Worm (Caenorhabditis elegans) whole organism, young adult: ENCODE measurements around the gene srbc-26.

Experiments used
- B0019.2 ChIP-seq: fragments of 200-800 bp; sonication (Bioruptor generic); conservative IDR thresholded peaks from 2 replicates; pipeline ENCODE4 v1.3.6; 2022; ENCODE audit warnings: missing genetic modification reagents, missing genetic modification characterization, missing compliant biosample characterization
- B0035.1 ChIP-seq: sonication (generic microtip); optimal IDR thresholded peaks from 2 replicates; lab custom pipeline; 2016; ENCODE audit warnings: missing genetic modification characterization, mild to moderate bottlenecking, missing compliant biosample characterization, missing genotype, missing genetic modification reagents
- C06A6.2 ChIP-seq: fragments of 200-800 bp; sonication (Bioruptor generic); conservative IDR thresholded peaks from 2 replicates; pipeline ENCODE4 v1.3.6; 2022; ENCODE audit warnings: missing genetic modification characterization, missing compliant biosample characterization
- F22D6.2 ChIP-seq: sonication (generic microtip); optimal IDR thresholded peaks from 2 replicates; lab custom pipeline; 2016; ENCODE audit warnings: mild to moderate bottlenecking, missing genetic modification characterization, missing compliant biosample characterization
- F23B12.7 ChIP-seq: sonication (generic microtip); optimal IDR thresholded peaks from 2 replicates; lab custom pipeline; 2017; ENCODE audit warnings: missing genetic modification characterization, mild to moderate bottlenecking, missing compliant biosample characterization, antibody characterized with exemption, moderate library complexity; ENCODE audit not compliant: insufficient read depth
- F33H1.4 ChIP-seq: fragments of 200-800 bp; sonication (Bioruptor generic); IDR thresholded peaks from 2 replicates; pipeline ENCODE4 v1.3.6; 2022; ENCODE audit warnings: missing genetic modification reagents, missing genetic modification characterization, missing compliant biosample characterization
- F49E8.2 ChIP-seq: sonication (generic microtip); optimal IDR thresholded peaks from 3 replicates; lab custom pipeline; 2017; ENCODE audit warnings: missing genetic modification characterization, mild to moderate bottlenecking, missing compliant biosample characterization, antibody characterized with exemption, moderate library complexity; ENCODE audit not compliant: insufficient read depth
- F57A8.1 ChIP-seq: fragments of 200-800 bp; sonication (Bioruptor generic); optimal IDR thresholded peaks from 2 replicates; lab custom pipeline; 2018; ENCODE audit warnings: mild to moderate bottlenecking, missing genetic modification characterization, moderate library complexity, missing compliant biosample characterization
- F57C9.4 ChIP-seq: sonication (generic microtip); optimal IDR thresholded peaks from 2 replicates; lab custom pipeline; 2017; ENCODE audit warnings: mild to moderate bottlenecking, missing genetic modification characterization, missing compliant biosample characterization
- T07F8.4 ChIP-seq: sonication (generic microtip); optimal IDR thresholded peaks from 2 replicates; lab custom pipeline; 2016; ENCODE audit warnings: mild to moderate bottlenecking, missing genetic modification characterization, moderate library complexity, missing compliant biosample characterization
- Y53F4B.3 ChIP-seq: fragments of 200-800 bp; sonication (Bioruptor generic); IDR thresholded peaks from 2 replicates; pipeline ENCODE4 v1.3.6; 2022; ENCODE audit warnings: missing genetic modification reagents, missing genetic modification characterization, missing compliant biosample characterization
- Y67H2A.10 ChIP-seq: fragments of 200-800 bp; sonication (Bioruptor generic); conservative IDR thresholded peaks from 2 replicates; pipeline ENCODE4 v1.3.6; 2022; ENCODE audit warnings: missing genetic modification reagents, missing genetic modification characterization, missing compliant biosample characterization
- Y79H2A.3 ChIP-seq: fragments of 200-800 bp; sonication (Bioruptor generic); conservative IDR thresholded peaks from 2 replicates; pipeline ENCODE4 v1.3.6; 2022; ENCODE audit warnings: missing genetic modification reagents, missing genetic modification characterization, missing compliant biosample characterization
- ZK185.1 ChIP-seq: sonication (generic microtip); optimal IDR thresholded peaks from 2 replicates; lab custom pipeline; 2016; ENCODE audit warnings: mild to moderate bottlenecking, missing genetic modification characterization, missing compliant biosample characterization; ENCODE audit not compliant: poor library complexity, severe bottlenecking
- atf-7 ChIP-seq: sonication (generic microtip); optimal IDR thresholded peaks from 2 replicates; lab custom pipeline; 2017; ENCODE audit warnings: mild to moderate bottlenecking, missing genetic modification characterization, missing compliant biosample characterization
- ccch-3 ChIP-seq: fragments of 200-800 bp; sonication (Bioruptor generic); optimal IDR thresholded peaks from 2 replicates; lab custom pipeline; 2018; ENCODE audit warnings: mild to moderate bottlenecking, missing genetic modification characterization, missing compliant biosample characterization
- ceh-40 ChIP-seq: fragments of 200-800 bp; sonication (Bioruptor generic); IDR thresholded peaks from 2 replicates; pipeline ENCODE4 v1.3.6; 2022; ENCODE audit warnings: missing genetic modification characterization, missing compliant biosample characterization
- ceh-58 ChIP-seq: fragments of 200-800 bp; sonication (Bioruptor generic); IDR thresholded peaks from 2 replicates; pipeline ENCODE4 v1.3.6; 2022; ENCODE audit warnings: missing genetic modification characterization, missing compliant biosample characterization
- chd-7 ChIP-seq: sonication (generic microtip); optimal IDR thresholded peaks from 2 replicates; lab custom pipeline; 2016; ENCODE audit warnings: mild to moderate bottlenecking, missing genetic modification characterization, moderate library complexity, missing compliant biosample characterization
- egl-18 ChIP-seq: fragments of 200-800 bp; sonication (Bioruptor generic); IDR thresholded peaks from 2 replicates; pipeline ENCODE4 v1.3.6; 2022; ENCODE audit warnings: missing genetic modification reagents, missing genetic modification characterization, missing compliant biosample characterization
- ekl-4 ChIP-seq: fragments of 200-800 bp; sonication (Bioruptor generic); IDR thresholded peaks from 2 replicates; pipeline ENCODE4 v1.3.6; 2022; ENCODE audit warnings: missing genetic modification reagents, missing genetic modification characterization, missing compliant biosample characterization
- ets-4 ChIP-seq: fragments of 200-800 bp; sonication (Bioruptor generic); optimal IDR thresholded peaks from 2 replicates; lab custom pipeline; 2018; ENCODE audit warnings: mild to moderate bottlenecking, missing genetic modification characterization, missing compliant biosample characterization
- hlh-12 ChIP-seq: sonication (generic microtip); optimal IDR thresholded peaks from 2 replicates; lab custom pipeline; 2016; ENCODE audit warnings: missing genetic modification characterization, missing compliant biosample characterization
- let-607 ChIP-seq, 2 experiments: fragments of 200-800 bp in 1 of 2; sonication (Bioruptor generic) in 1 of 2; sonication (generic microtip) in 1 of 2; optimal IDR thresholded peaks; 2 replicates each; lab custom pipeline; 2016 to 2018; ENCODE audit warnings: mild to moderate bottlenecking in 2 of 2, missing compliant biosample characterization in 2 of 2, missing genetic modification characterization in 2 of 2, moderate library complexity in 2 of 2, missing genotype in 1 of 2
- lin-26 ChIP-seq: fragments of 200-800 bp; sonication (Bioruptor generic); IDR thresholded peaks from 2 replicates; pipeline ENCODE4 v1.3.6; 2022; ENCODE audit warnings: missing genetic modification reagents, missing genetic modification characterization, missing compliant biosample characterization
- madf-10 ChIP-seq: sonication (generic microtip); optimal IDR thresholded peaks from 2 replicates; lab custom pipeline; 2016; ENCODE audit warnings: mild to moderate bottlenecking, missing genetic modification characterization, missing compliant biosample characterization
- madf-6 ChIP-seq: fragments of 200-800 bp; sonication (Bioruptor generic); IDR thresholded peaks from 2 replicates; pipeline ENCODE4 v1.3.6; 2022; ENCODE audit warnings: missing genetic modification reagents, missing genetic modification characterization, missing compliant biosample characterization
- mel-28 ChIP-seq: sonication (generic microtip); optimal IDR thresholded peaks from 2 replicates; lab custom pipeline; 2016; ENCODE audit warnings: borderline replicate concordance, mild to moderate bottlenecking, missing genetic modification characterization, missing compliant biosample characterization
- mes-4 ChIP-seq: sonication (generic microtip); optimal IDR thresholded peaks from 2 replicates; lab custom pipeline; 2016; ENCODE audit warnings: missing genotype, missing genetic modification characterization, missing compliant biosample characterization
- nhr-120 ChIP-seq: fragments of 200-800 bp; sonication (Bioruptor generic); IDR thresholded peaks from 2 replicates; pipeline ENCODE4 v1.3.6; 2022; ENCODE audit warnings: missing genetic modification characterization, missing compliant biosample characterization
- nhr-27 ChIP-seq: fragments of 200-800 bp; sonication (Bioruptor generic); optimal IDR thresholded peaks from 2 replicates; lab custom pipeline; 2018; ENCODE audit warnings: mild to moderate bottlenecking, missing genetic modification characterization, moderate library complexity, missing compliant biosample characterization
- pha-4 ChIP-seq: fragments of 150-350 bp; sonication (generic microtip); optimal IDR thresholded peaks from 2 replicates; lab custom pipeline; 2014; ENCODE audit warnings: missing biosample characterization, missing genetic modification reagents, missing genetic modification characterization
- rec-8 ChIP-seq, 2 experiments: sonication (generic microtip); optimal IDR thresholded peaks; 2 replicates each; lab custom pipeline; 2016; ENCODE audit warnings: mild to moderate bottlenecking in 2 of 2, missing genetic modification characterization in 2 of 2, missing genetic modification reagents in 2 of 2, missing genotype in 2 of 2, missing biosample characterization in 1 of 2, missing compliant biosample characterization in 1 of 2, moderate library complexity in 1 of 2
- rpc-1 ChIP-seq, 2 experiments: fragments of 150-350 bp in 1 of 2; sonication (generic microtip) in 1 of 2; optimal IDR thresholded peaks; 2 replicates each; lab custom pipeline; 2014 to 2018; ENCODE audit warnings: missing biosample characterization in 1 of 2, missing genetic modification characterization in 1 of 2, missing genetic modification reagents in 1 of 2, missing genotype in 1 of 2
- snpc-1.1 ChIP-seq: sonication (generic microtip); optimal IDR thresholded peaks from 2 replicates; lab custom pipeline; 2017; ENCODE audit warnings: missing genetic modification characterization, mild to moderate bottlenecking, missing compliant biosample characterization, antibody characterized with exemption, moderate library complexity, missing genotype, missing genetic modification reagents; ENCODE audit not compliant: insufficient read depth
- sptf-2 ChIP-seq: fragments of 200-800 bp; sonication (Bioruptor generic); optimal IDR thresholded peaks from 2 replicates; lab custom pipeline; 2018; ENCODE audit warnings: mild to moderate bottlenecking, missing genetic modification characterization, missing compliant biosample characterization
- tbp1 ChIP-seq: fragments of 200-800 bp; sonication (Bioruptor generic); optimal IDR thresholded peaks from 2 replicates; lab custom pipeline; 2018; ENCODE audit warnings: mild to moderate bottlenecking, missing genetic modification characterization, missing compliant biosample characterization
- ztf-22 ChIP-seq: fragments of 200-800 bp; sonication (Bioruptor generic); optimal IDR thresholded peaks from 2 replicates; lab custom pipeline; 2018; ENCODE audit warnings: mild to moderate bottlenecking, missing genetic modification characterization, moderate library complexity, missing compliant biosample characterization
- ztf-25 ChIP-seq: fragments of 200-800 bp; sonication (Bioruptor generic); IDR thresholded peaks from 2 replicates; pipeline ENCODE4 v1.3.6; 2022; ENCODE audit warnings: missing genetic modification reagents, missing genetic modification characterization, missing compliant biosample characterization
- ztf-26 ChIP-seq: sonication (generic microtip); optimal IDR thresholded peaks from 2 replicates; lab custom pipeline; 2017; ENCODE audit warnings: missing genetic modification characterization, missing compliant biosample characterization
- ztf-28 ChIP-seq: fragments of 200-800 bp; sonication (Bioruptor generic); IDR thresholded peaks from 2 replicates; pipeline ENCODE4 v1.3.6; 2022; ENCODE audit warnings: missing genetic modification reagents, missing genetic modification characterization, missing compliant biosample characterization

Gene srbc-26

DNA sequence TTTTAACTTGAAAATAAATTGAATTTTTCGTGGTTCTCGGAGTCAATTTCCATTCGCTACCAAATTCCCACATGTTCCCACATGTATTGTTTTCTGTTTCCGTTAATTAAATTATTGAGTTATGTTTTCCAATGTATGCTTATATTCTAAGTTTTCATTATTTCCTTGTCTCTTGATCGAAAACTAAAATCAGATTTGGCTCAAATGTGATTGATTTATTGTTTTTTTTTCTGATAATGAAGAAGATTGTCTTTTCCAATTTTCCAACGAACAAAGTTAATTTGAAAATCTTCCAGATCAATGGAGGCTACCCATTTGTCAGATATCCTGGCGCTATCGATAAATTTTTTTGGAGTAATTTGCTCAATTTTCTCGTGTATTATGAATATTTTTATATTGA is 2.1 kb downstream of the srbc-26 start, which contains the start of gene srbc-25 (continued):
- TF ChIP-seq F33H1.4 (GFP tag; lab: Robert Waterston, UW) (no peak), T07F8.4 (tag; lab: Kevin White, UChicago) (no peak), F57A8.1 (GFP tag; lab: Kevin White, UChicago) (no peak), Y79H2A.3 (GFP tag; lab: Robert Waterston, UW) (no peak), ekl-4 (GFP tag; lab: Robert Waterston, UW) (no peak)

DNA sequence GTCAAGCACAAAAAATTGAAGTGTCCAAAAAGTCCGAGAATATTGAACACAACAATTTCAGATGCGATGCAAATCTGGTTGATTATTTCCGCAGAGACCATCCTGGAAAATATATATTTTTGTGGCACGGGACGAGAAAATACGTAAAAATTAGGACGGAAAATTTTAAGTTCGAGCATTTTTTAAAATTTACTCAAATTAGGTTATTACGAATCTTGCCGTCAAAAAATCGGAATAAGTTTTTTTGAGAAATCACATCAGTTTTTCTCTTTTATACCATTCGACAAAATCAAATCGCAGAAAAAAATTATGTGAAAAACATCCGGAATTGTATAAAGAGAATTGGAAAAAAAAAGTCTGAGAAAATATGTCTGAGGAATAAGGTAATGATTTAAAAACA is 6.3 kb downstream of the srbc-26 start, which contains the start of gene srsx-1:
Gene srsx-1, minus strand, starts transcription at position 101 of the 400 bp plus-strand sequence.
- TF ChIP-seq snpc-1.1 (tag; lab: Kevin White, UChicago) (no peak), ztf-25 (GFP tag; lab: Robert Waterston, UW) (no peak), let-607 (tag; optimal IDR thresholded peaks at IDR 0.05; lab: Kevin White, UChicago) (no peak), chd-7 (no peak), rec-8 (tag; optimal IDR thresholded peaks at IDR 0.05; lab: Kevin White, UChicago) (no peak), madf-10 (tag; lab: Kevin White, UChicago) (no peak), F57C9.4 (tag; lab: Kevin White, UChicago) (no peak), ceh-58 (GFP tag; lab: Robert Waterston, UW) (no peak), tbp1 (GFP tag; lab: Kevin White, UChicago) (no peak), nhr-27 (no peak)

DNA sequence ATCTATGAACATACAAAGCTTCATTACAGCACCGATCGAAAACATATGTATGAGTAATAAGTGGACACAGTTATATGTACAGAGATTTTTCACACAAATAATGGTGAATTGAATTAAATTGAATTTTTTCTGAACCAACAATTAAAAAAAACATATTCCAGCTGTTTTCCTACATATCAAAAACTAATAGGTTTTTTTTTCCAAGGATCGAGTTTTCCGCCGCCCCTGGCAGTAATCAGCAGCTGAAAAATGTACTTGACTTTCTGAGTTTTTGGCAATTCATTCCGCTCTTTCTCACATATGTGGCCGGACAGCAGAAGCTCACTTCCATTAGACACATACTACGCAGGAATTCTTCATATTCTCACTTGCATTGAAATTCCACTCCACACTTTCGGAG is 6.8 kb downstream of the srbc-26 start, which contains the start of gene srh-174:
Gene srh-174, plus strand, starts transcription at position 301 of the 400 bp plus-strand sequence.
- no peak for TF ChIP-seq F57C9.4 (tag; lab: Kevin White, UChicago)
- no peak for TF ChIP-seq pha-4 (tag; lab: Kevin White, UChicago)
- no peak for TF ChIP-seq ceh-58 (GFP tag; lab: Robert Waterston, UW)
- TF ChIP-seq ets-4 (GFP tag; lab: Kevin White, UChicago): no peak
- TF ChIP-seq F22D6.2 (tag; lab: Kevin White, UChicago): no peak
- no peak for TF ChIP-seq F49E8.2 (tag; lab: Kevin White, UChicago)
- TF ChIP-seq egl-18 (GFP tag; lab: Robert Waterston, UW): no peak
- no peak for TF ChIP-seq rpc-1 (optimal IDR thresholded peaks at IDR 0.05; lab: Kevin White, UChicago)
- no peak for TF ChIP-seq rpc-1 (tag; optimal IDR thresholded peaks at IDR 0.05; lab: Kevin White, UChicago)
- TF ChIP-seq Y53F4B.3: no peak
- no peak for TF ChIP-seq ceh-40
- TF ChIP-seq ztf-22 (GFP tag; lab: Kevin White, UChicago): no peak
- TF ChIP-seq madf-6 (GFP tag; lab: Robert Waterston, UW): no peak
- TF ChIP-seq ccch-3 (GFP tag; lab: Kevin White, UChicago): no peak
- no peak for TF ChIP-seq B0019.2 (GFP tag; lab: Robert Waterston, UW)

DNA sequence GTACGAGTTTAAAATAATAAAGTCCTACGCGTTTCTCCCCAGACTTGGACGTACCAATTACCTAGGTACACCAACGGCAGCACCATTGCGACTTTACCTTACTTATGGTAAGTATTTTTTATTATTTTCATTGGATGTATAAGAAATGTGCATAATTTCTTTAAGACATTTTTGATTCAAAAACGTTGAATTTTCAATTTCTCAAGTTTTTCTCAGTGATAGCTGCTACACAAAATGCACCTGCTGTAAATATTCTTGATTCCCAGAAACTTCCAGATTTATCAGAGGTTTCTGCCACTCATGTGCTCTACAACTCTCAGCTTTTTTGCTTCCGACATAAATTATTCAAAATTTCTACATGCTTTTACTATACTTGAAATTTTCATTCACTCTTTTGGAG is 10.4 kb downstream of the srbc-26 start, which contains the start of gene srh-159:
Gene srh-159, plus strand, starts transcription at position 301 of the 400 bp plus-strand sequence.
- TF ChIP-seq ztf-26 (tag; lab: Kevin White, UChicago) (no peak), chd-7 (no peak), ZK185.1 (tag; lab: Kevin White, UChicago) (no peak), ekl-4 (GFP tag; lab: Robert Waterston, UW) (no peak), atf-7 (no peak), ztf-28 (GFP tag; lab: Robert Waterston, UW) (no peak), F23B12.7 (tag; lab: Kevin White, UChicago) (no peak), ccch-3 (GFP tag; lab: Kevin White, UChicago) (no peak), lin-26 (GFP tag; lab: Robert Waterston, UW) (no peak), nhr-120 (GFP tag; lab: Robert Waterston, UW) (no peak), mes-4 (no peak), F57A8.1 (GFP tag; lab: Kevin White, UChicago) (no peak), B0035.1 (tag; lab: Kevin White, UChicago) (no peak), Y67H2A.10 (GFP tag; lab: Robert Waterston, UW) (no peak), hlh-12 (tag; lab: Kevin White, UChicago) (no peak), C06A6.2 (GFP tag; lab: Robert Waterston, UW) (no peak), ets-4 (GFP tag; lab: Kevin White, UChicago) (no peak), mel-28 (no peak), sptf-2 (no peak)
- TF ChIP-seq, all 124 proteins: peak for 0
